Worm (Caenorhabditis elegans) whole organism, L1 larva: ENCODE data around the gene F48C5.2.

Source experiments
- elt-2 ChIP-seq: sonication (generic microtip); optimal IDR thresholded peaks from 2 replicates; lab custom pipeline; 2016; ENCODE audit warnings: missing genetic modification characterization, mild to moderate bottlenecking, inconsistent platforms, missing compliant biosample characterization, missing genetic modification reagents
- fkh-10 ChIP-seq: sonication (generic microtip); optimal IDR thresholded peaks from 2 replicates; lab custom pipeline; 2017; ENCODE audit warnings: missing biosample characterization, missing genetic modification reagents, missing genetic modification characterization
- grh-1 ChIP-seq: fragments of 200-800 bp; sonication (Bioruptor generic); IDR thresholded peaks from 2 replicates; pipeline ENCODE4 v1.3.6; 2022; ENCODE audit warnings: missing genetic modification reagents, missing genetic modification characterization, missing compliant biosample characterization
- hlh-4 ChIP-seq: sonication (generic microtip); optimal IDR thresholded peaks from 2 replicates; lab custom pipeline; 2016; ENCODE audit warnings: mild to moderate bottlenecking, missing genetic modification characterization, missing compliant biosample characterization
- lin-13 ChIP-seq: fragments of 150-350 bp; optimal IDR thresholded peaks from 2 replicates; lab custom pipeline; 2014; ENCODE audit warnings: missing biosample characterization, missing genetic modification reagents, missing genetic modification characterization
- nhr-19 ChIP-seq: fragments of 200-800 bp; sonication (Bioruptor generic); conservative IDR thresholded peaks from 2 replicates; pipeline ENCODE4 v1.3.6; 2022; ENCODE audit warnings: missing genetic modification characterization, missing compliant biosample characterization
- pqm-1 ChIP-seq: sonication (generic microtip); optimal IDR thresholded peaks from 3 replicates; lab custom pipeline; 2017; ENCODE audit warnings: missing biosample characterization, missing genetic modification characterization

DNA sequence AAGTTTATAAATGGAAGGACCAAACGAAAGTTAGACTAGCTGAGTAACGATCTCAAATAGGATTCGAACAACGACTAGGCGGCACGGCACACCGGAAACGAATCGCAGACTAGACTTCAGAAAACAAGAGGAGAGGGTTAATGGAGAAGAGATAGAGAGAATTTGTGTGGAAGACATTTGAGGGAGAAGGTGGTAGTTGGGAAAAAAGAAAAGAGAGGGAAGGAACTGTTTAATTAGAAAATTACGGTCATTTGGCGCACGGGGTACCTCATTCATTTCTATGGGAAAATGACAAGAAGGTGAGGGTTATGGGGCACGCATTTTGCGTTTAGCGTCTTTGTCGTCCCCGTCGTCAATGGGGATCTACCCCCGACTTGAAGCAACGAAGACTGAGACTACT is at the start of gene F48C5.2:
- TF ChIP-seq elt-2 (tag; lab: Kevin White, UChicago) (no peak), pqm-1 (tag; lab: Kevin White, UChicago) (no peak), fkh-10 (GFP tag; lab: Kevin White, UChicago) (no peak), grh-1 (GFP tag; lab: Robert Waterston, UW) (no peak), lin-13 (no peak), hlh-4 (tag; lab: Kevin White, UChicago) (no peak), nhr-19 (no peak)
